Worm (Caenorhabditis elegans): ENCODE data around the gene srz-103.

srz-103 gene

ce11 chrV:16713797-16714196 lies 34.7 kb upstream of the srz-103 start:
- TF ChIP-seq dmd-9 (GFP tag; IDR thresholded peaks at IDR 0.05) (no peak), F44E2.7 (GFP tag; IDR thresholded peaks at IDR 0.05) (no peak), unc-62 (GFP tag; optimal IDR thresholded peaks at IDR 0.05 in 1 of 2) (peak in 1 of 2 experiments; percentile 93), unc-62 (tag; optimal IDR thresholded peaks at IDR 0.05) (no peak), F49E8.2 (tag; optimal IDR thresholded peaks at IDR 0.05; ENCODE audit: borderline replicate concordance) (no peak), Y105C5A.15 (GFP tag; IDR thresholded peaks at IDR 0.05) (no peak), nhr-111 (GFP tag; optimal IDR thresholded peaks at IDR 0.05) (no peak), unc-130 (GFP tag; optimal IDR thresholded peaks at IDR 0.05) (no peak), pqm-1 (tag; optimal IDR thresholded peaks at IDR 0.05) (no peak), mxl-3 (GFP tag; optimal IDR thresholded peaks at IDR 0.05) (no peak), egl-27 (tag; optimal IDR thresholded peaks at IDR 0.05) (no peak), madf-5 (GFP tag; IDR thresholded peaks at IDR 0.05) (no peak), aha-1 (tag) (peak; percentile 22), mdl-1 (tag; optimal IDR thresholded peaks at IDR 0.05) (no peak), T20F7.1 (GFP tag; optimal IDR thresholded peaks at IDR 0.05) (no peak)

DNA sequence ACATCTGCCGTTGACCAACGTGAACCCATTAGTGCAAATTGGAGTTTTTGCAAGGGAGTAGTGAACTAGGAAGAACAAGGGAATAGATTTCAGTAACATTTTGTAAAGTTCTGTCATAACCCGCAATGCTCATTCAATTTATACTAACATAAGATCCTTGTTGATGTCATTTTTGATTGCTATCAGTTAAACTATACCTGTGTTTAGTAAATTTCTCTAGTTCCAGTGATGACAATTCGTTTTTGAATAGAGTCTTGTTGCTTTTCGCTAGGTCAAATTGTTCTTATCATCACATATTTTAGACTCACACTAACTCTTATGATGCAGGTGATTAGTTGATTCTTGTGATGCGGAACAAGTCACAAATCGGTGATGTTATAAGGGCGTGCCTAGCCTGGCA lies 27.4 kb upstream of the srz-103 start, which contains the start of gene clec-9:
clec-9 (minus strand) TSS at position 101 of the 400 bp plus-strand sequence.
- TF ChIP-seq zip-2 (tag; optimal IDR thresholded peaks at IDR 0.05): no peak
- TF ChIP-seq D1046.2 (GFP tag; IDR thresholded peaks at IDR 0.05): no peak
- no peak for TF ChIP-seq nhr-111 (GFP tag; optimal IDR thresholded peaks at IDR 0.05)
- TF ChIP-seq nhr-102 (tag; optimal IDR thresholded peaks at IDR 0.05): no peak
- TF ChIP-seq ceh-82 (tag; optimal IDR thresholded peaks at IDR 0.05): no peak
- no peak for TF ChIP-seq R02D3.7 (tag; optimal IDR thresholded peaks at IDR 0.05)
- TF ChIP-seq daf-16 (GFP tag; optimal IDR thresholded peaks at IDR 0.05): no peak
- no peak for TF ChIP-seq daf-16 (tag; optimal IDR thresholded peaks at IDR 0.05)
- no peak for TF ChIP-seq vab-7 (GFP tag; IDR thresholded peaks at IDR 0.05)
- TF ChIP-seq zfp-3 (GFP tag; conservative IDR thresholded peaks at IDR 0.05): no peak
- no peak for TF ChIP-seq snpc-1.2 (GFP tag; IDR thresholded peaks at IDR 0.05)
- TF ChIP-seq nhr-237 (tag; optimal IDR thresholded peaks at IDR 0.05): no peak
- TF ChIP-seq aha-1 (tag): no peak
- no peak for TF ChIP-seq daf-12 (tag; optimal IDR thresholded peaks at IDR 0.05)
- TF ChIP-seq ces-1 (GFP tag; optimal IDR thresholded peaks at IDR 0.05): no peak
- no peak for TF ChIP-seq duxl-1 (tag; optimal IDR thresholded peaks at IDR 0.05; ENCODE audit: poor library complexity)
- no peak for TF ChIP-seq spr-3 (GFP tag; optimal IDR thresholded peaks at IDR 0.05)
- no peak for TF ChIP-seq nhr-77 (tag; optimal IDR thresholded peaks at IDR 0.05)
- TF ChIP-seq mdl-1 (tag; optimal IDR thresholded peaks at IDR 0.05): no peak
- TF ChIP-seq nhr-76 (tag; optimal IDR thresholded peaks at IDR 0.05): no peak
- no peak for TF ChIP-seq dmd-9 (GFP tag; IDR thresholded peaks at IDR 0.05)

DNA sequence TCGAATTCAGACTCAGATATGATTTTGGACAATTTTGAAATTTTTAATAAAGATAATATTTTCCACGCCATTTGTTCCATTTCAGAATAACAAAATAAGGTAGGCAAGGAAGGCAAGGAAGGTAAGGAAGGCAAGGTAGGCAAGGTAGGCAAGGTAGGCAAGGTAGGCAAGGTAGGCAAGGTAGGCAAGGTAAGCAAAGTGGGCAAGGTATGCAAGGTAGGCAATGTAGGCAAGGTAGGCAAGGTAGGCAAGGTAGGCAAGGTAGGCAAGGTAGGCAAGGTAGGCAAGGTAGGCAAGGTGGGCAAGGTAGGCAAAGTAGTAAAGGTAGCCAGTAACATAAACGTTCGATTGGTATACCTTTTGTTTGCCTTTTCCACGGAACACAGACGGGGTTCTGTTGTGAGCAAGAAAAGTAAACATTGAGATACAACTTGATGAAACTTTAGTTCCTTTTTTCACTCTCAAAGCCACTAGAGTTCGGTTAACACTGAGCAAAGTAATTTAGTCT lies 20.7 kb upstream of the srz-103 start, which contains the start of gene Y70C5C.1:
Y70C5C.1 (plus strand) TSS at position 458 of the 508 bp plus-strand sequence.
- TF ChIP-seq attf-4 (tag; optimal IDR thresholded peaks at IDR 0.05) (no peak), F44E2.7 (GFP tag; IDR thresholded peaks at IDR 0.05) (no peak), hlh-11 (tag; optimal IDR thresholded peaks at IDR 0.05) (no peak), mdt-29 (GFP tag; IDR thresholded peaks at IDR 0.05) (no peak), nhr-76 (tag; optimal IDR thresholded peaks at IDR 0.05) (no peak), nhr-48 (tag; optimal IDR thresholded peaks at IDR 0.05) (no peak), dpl-1 (GFP tag; optimal IDR thresholded peaks at IDR 0.05) (no peak), lin-15B (tag; optimal IDR thresholded peaks at IDR 0.05) (no peak), zfp-3 (GFP tag; conservative IDR thresholded peaks at IDR 0.05) (no peak), nhr-6 (tag; optimal IDR thresholded peaks at IDR 0.05) (no peak)

All from whole organism, L4 larva.